Worm (Caenorhabditis elegans) whole organism, mixed stage, embryonic: ENCODE data around the gene aptf-1.

Experiments
- bed-3 ChIP-seq: fragments of 200-800 bp; sonication (Bioruptor generic); optimal IDR thresholded peaks from 3 replicates; lab custom pipeline; 2018; ENCODE audit warnings: mild to moderate bottlenecking, missing genetic modification characterization, moderate library complexity, missing compliant biosample characterization
- blmp-1 ChIP-seq: fragments of 150-350 bp; optimal IDR thresholded peaks from 2 replicates; lab custom pipeline; 2014; ENCODE audit warnings: missing biosample characterization, missing genetic modification characterization
- ceh-39 ChIP-seq: fragments of 150-350 bp; optimal IDR thresholded peaks from 2 replicates; lab custom pipeline; 2014; ENCODE audit warnings: missing biosample characterization, missing genetic modification characterization
- ceh-83 ChIP-seq: fragments of 200-800 bp; sonication (Bioruptor generic); optimal IDR thresholded peaks from 2 replicates; lab custom pipeline; 2018; ENCODE audit warnings: mild to moderate bottlenecking, missing genetic modification characterization, missing compliant biosample characterization
- ces-1 ChIP-seq: fragments of 150-350 bp; optimal IDR thresholded peaks from 2 replicates; lab custom pipeline; 2014; ENCODE audit warnings: missing biosample characterization, missing genetic modification reagents, missing genetic modification characterization
- drap-1 ChIP-seq: fragments of 200-800 bp; sonication (Bioruptor generic); optimal IDR thresholded peaks from 3 replicates; lab custom pipeline; 2018; ENCODE audit warnings: mild to moderate bottlenecking, missing genetic modification characterization, missing compliant biosample characterization
- elt-1 ChIP-seq: sonication (generic microtip); optimal IDR thresholded peaks from 2 replicates; lab custom pipeline; 2017; ENCODE audit warnings: missing genetic modification characterization, mild to moderate bottlenecking, missing compliant biosample characterization, antibody characterized with exemption, moderate library complexity, borderline replicate concordance; ENCODE audit not compliant: insufficient read depth
- elt-3 ChIP-seq: fragments of 150-350 bp; optimal IDR thresholded peaks from 2 replicates; lab custom pipeline; 2014; ENCODE audit warnings: missing biosample characterization, missing genetic modification characterization
- flh-1 ChIP-seq: fragments of 200-800 bp; sonication (Bioruptor generic); optimal IDR thresholded peaks from 2 replicates; lab custom pipeline; 2018; ENCODE audit warnings: mild to moderate bottlenecking, missing genetic modification characterization, moderate library complexity, missing compliant biosample characterization
- ham-2 ChIP-seq: fragments of 200-800 bp; sonication (Bioruptor generic); optimal IDR thresholded peaks from 2 replicates; lab custom pipeline; 2018; ENCODE audit warnings: mild to moderate bottlenecking, missing genetic modification characterization, missing compliant biosample characterization
- hlh-1 ChIP-seq: fragments of 150-350 bp; optimal IDR thresholded peaks from 2 replicates; lab custom pipeline; 2014; ENCODE audit warnings: missing biosample characterization, missing genetic modification reagents, missing genetic modification characterization
- lin-13 ChIP-seq: fragments of 150-350 bp; optimal IDR thresholded peaks from 2 replicates; lab custom pipeline; 2014; ENCODE audit warnings: missing biosample characterization, missing genetic modification characterization
- lin-32 ChIP-seq: fragments of 200-800 bp; sonication (Bioruptor generic); optimal IDR thresholded peaks from 2 replicates; lab custom pipeline; 2018; ENCODE audit warnings: mild to moderate bottlenecking, missing genetic modification characterization, missing compliant biosample characterization
- lsy-2 ChIP-seq: fragments of 150-350 bp; optimal IDR thresholded peaks from 2 replicates; lab custom pipeline; 2014; ENCODE audit warnings: missing biosample characterization, missing genetic modification characterization
- mab-5 ChIP-seq: fragments of 150-350 bp; optimal IDR thresholded peaks from 2 replicates; lab custom pipeline; 2014; ENCODE audit warnings: missing biosample characterization, missing genetic modification characterization
- nhr-12 ChIP-seq: fragments of 150-350 bp; optimal IDR thresholded peaks from 2 replicates; lab custom pipeline; 2014; ENCODE audit warnings: missing biosample characterization, missing genetic modification characterization
- nhr-2 ChIP-seq: fragments of 150-350 bp; optimal IDR thresholded peaks from 2 replicates; lab custom pipeline; 2014; ENCODE audit warnings: missing biosample characterization, missing genetic modification characterization
- nhr-237 ChIP-seq: fragments of 150-350 bp; optimal IDR thresholded peaks from 2 replicates; lab custom pipeline; 2014; ENCODE audit warnings: missing biosample characterization, missing genetic modification characterization
- nhr-76 ChIP-seq: sonication (generic microtip); optimal IDR thresholded peaks from 2 replicates; lab custom pipeline; 2017; ENCODE audit warnings: missing biosample characterization, missing genetic modification characterization
- pha-4 ChIP-seq: fragments of 150-350 bp; optimal IDR thresholded peaks from 2 replicates; lab custom pipeline; 2018; ENCODE audit warnings: missing biosample characterization, missing genetic modification reagents, missing genetic modification characterization
- snpc-4 ChIP-seq: fragments of 150-350 bp; optimal IDR thresholded peaks from 2 replicates; lab custom pipeline; 2014; ENCODE audit warnings: missing biosample characterization, missing genetic modification characterization
- tbx-8 ChIP-seq: fragments of 200-800 bp; sonication (Bioruptor generic); optimal IDR thresholded peaks from 2 replicates; lab custom pipeline; 2018; ENCODE audit warnings: mild to moderate bottlenecking, missing genetic modification characterization, moderate library complexity, missing compliant biosample characterization
- unc-120 ChIP-seq: sonication (generic microtip); optimal IDR thresholded peaks from 2 replicates; lab custom pipeline; 2017; ENCODE audit warnings: missing genetic modification characterization, missing compliant biosample characterization; ENCODE audit not compliant: poor library complexity, severe bottlenecking
- unc-39 ChIP-seq: fragments of 150-350 bp; optimal IDR thresholded peaks from 2 replicates; lab custom pipeline; 2014; ENCODE audit warnings: missing biosample characterization, missing genetic modification characterization
- unc-62 ChIP-seq: fragments of 150-350 bp; optimal IDR thresholded peaks from 2 replicates; lab custom pipeline; 2014; ENCODE audit warnings: missing biosample characterization, missing genetic modification reagents, missing genetic modification characterization
- ztf-11 ChIP-seq: fragments of 150-350 bp; optimal IDR thresholded peaks from 2 replicates; lab custom pipeline; 2014; ENCODE audit warnings: missing biosample characterization, missing genetic modification characterization

Gene aptf-1

ce11 chrII:6496496-6496895 lies 41.7 kb downstream of the aptf-1 start:
- no peak for TF ChIP-seq mab-5 (tag; lab: Kevin White, UChicago)
- TF ChIP-seq elt-1 (tag; lab: Kevin White, UChicago): no peak
- TF ChIP-seq bed-3 (GFP tag; lab: Kevin White, UChicago): no peak
- TF ChIP-seq snpc-4 (tag; lab: Kevin White, UChicago): no peak
- no peak for TF ChIP-seq lin-32 (GFP tag; lab: Kevin White, UChicago)
- no peak for TF ChIP-seq nhr-2 (tag; lab: Kevin White, UChicago)
- TF ChIP-seq tbx-8 (GFP tag; lab: Kevin White, UChicago): no peak
- TF ChIP-seq lin-13 (tag; lab: Kevin White, UChicago): no peak

- no peak for TF ChIP-seq lin-32 (GFP tag; lab: Kevin White, UChicago)
- peak; percentile 34 for TF ChIP-seq ces-1 (GFP tag; lab: Kevin White, UChicago)
Measured at ce11 chrII:6497137-6497536, 42.4 kb downstream of the aptf-1 start.

- TF ChIP-seq pha-4 (tag; lab: Kevin White, UChicago) (no peak), nhr-76 (no peak), ces-1 (GFP tag; lab: Kevin White, UChicago) (peak; percentile 52)
Measured at ce11 chrII:6498609-6499008, 43.8 kb downstream of the aptf-1 start.

- no peak for TF ChIP-seq elt-1 (tag; lab: Kevin White, UChicago)
- no peak for TF ChIP-seq drap-1
- no peak for TF ChIP-seq nhr-2 (tag; lab: Kevin White, UChicago)
Measured at ce11 chrII:6499067-6499466, 44.3 kb downstream of the aptf-1 start, which contains the start of gene twk-49. Gene twk-49 (minus strand): TSS chrII:6499167.

- no peak for TF ChIP-seq ham-2
- no peak for TF ChIP-seq tbx-8 (GFP tag; lab: Kevin White, UChicago)
- no peak for TF ChIP-seq pha-4 (tag; lab: Kevin White, UChicago)
- no peak for TF ChIP-seq unc-62
- TF ChIP-seq mab-5 (tag; lab: Kevin White, UChicago): no peak
- TF ChIP-seq ztf-11 (tag; lab: Kevin White, UChicago): no peak
- TF ChIP-seq unc-120: no peak
- no peak for TF ChIP-seq blmp-1 (tag; lab: Kevin White, UChicago)
- no peak for TF ChIP-seq elt-3 (tag; lab: Kevin White, UChicago)
- TF ChIP-seq lsy-2: no peak
Measured at ce11 chrII:6500161-6500560, 45.4 kb downstream of the aptf-1 start, which contains the start of gene R05G9.5. Gene R05G9.5 (minus strand): TSS chrII:6500261.

ce11 chrII:6501420-6501819 lies 46.6 kb downstream of the aptf-1 start, which contains the start of gene R05G9.3:
Gene R05G9.3 (minus strand): TSS chrII:6501520.
- TF ChIP-seq hlh-1 (tag; lab: Kevin White, UChicago): no peak
- TF ChIP-seq flh-1 (GFP tag; lab: Kevin White, UChicago): no peak
- no peak for TF ChIP-seq unc-62
- TF ChIP-seq lin-32 (GFP tag; lab: Kevin White, UChicago): no peak
- no peak for TF ChIP-seq nhr-12 (tag; lab: Kevin White, UChicago)
- no peak for TF ChIP-seq unc-39

- TF ChIP-seq lin-13 (tag; lab: Kevin White, UChicago): no peak
- TF ChIP-seq ceh-39: no peak
- TF ChIP-seq nhr-237 (tag; lab: Kevin White, UChicago): no peak
- no peak for TF ChIP-seq elt-3 (tag; lab: Kevin White, UChicago)
- TF ChIP-seq tbx-8 (GFP tag; lab: Kevin White, UChicago): no peak
- no peak for TF ChIP-seq snpc-4 (tag; lab: Kevin White, UChicago)
- no peak for TF ChIP-seq unc-62
- no peak for TF ChIP-seq ceh-83 (GFP tag; lab: Kevin White, UChicago)
- TF ChIP-seq elt-1 (tag; lab: Kevin White, UChicago): no peak
- TF ChIP-seq ham-2: no peak
Measured at ce11 chrII:6502826-6503225, 48.1 kb downstream of the aptf-1 start, which contains the start of gene R05G9.1. Gene R05G9.1 (plus strand): TSS chrII:6503168.
